Fruit fly (Drosophila melanogaster) whole organism, embryonic: Measurements from ENCODE around the gene nudC.

ENCODE experiments used
- Blimp-1 ChIP-seq: fragments of 200-800 bp; sonication (Bioruptor generic); optimal IDR thresholded peaks from 3 replicates; lab custom pipeline; 2018; ENCODE audit warnings: missing biosample characterization, missing genetic modification characterization, mild to moderate bottlenecking, moderate library complexity, missing genetic modification reagents
- CG1024 ChIP-seq: fragments of 200-800 bp; sonication (Bioruptor generic); IDR thresholded peaks from 2 replicates; pipeline ENCODE4 v1.3.6; 2022; ENCODE audit warnings: missing biosample characterization, missing genetic modification characterization
- CG11456 ChIP-seq: fragments of 200-800 bp; sonication (Bioruptor generic); IDR thresholded peaks from 3 replicates; pipeline ENCODE4 v1.3.6; 2022; ENCODE audit warnings: missing biosample characterization, missing genetic modification characterization
- CG11723 ChIP-seq: fragments of 200-800 bp; sonication (Bioruptor generic); optimal IDR thresholded peaks from 2 replicates; lab custom pipeline; 2017; ENCODE audit warnings: missing biosample characterization, mild to moderate bottlenecking, missing genetic modification characterization
- CG13894 ChIP-seq: fragments of 200-800 bp; sonication (Bioruptor generic); optimal IDR thresholded peaks from 3 replicates; lab custom pipeline; 2018; ENCODE audit warnings: missing biosample characterization, mild to moderate bottlenecking, missing genetic modification characterization, moderate library complexity
- CG18011 ChIP-seq: fragments of 200-800 bp; sonication (Bioruptor generic); optimal IDR thresholded peaks from 2 replicates; lab custom pipeline; 2017; ENCODE audit warnings: missing biosample characterization, missing genetic modification characterization, mild to moderate bottlenecking, moderate library complexity, missing genotype
- CG2712 ChIP-seq: fragments of 200-800 bp; optimal IDR thresholded peaks from 3 replicates; lab custom pipeline; 2019; ENCODE audit warnings: missing biosample characterization, mild to moderate bottlenecking, missing genetic modification characterization, moderate library complexity
- CG3163 ChIP-seq: fragments of 200-800 bp; sonication (Bioruptor generic); optimal IDR thresholded peaks from 3 replicates; lab custom pipeline; 2016; ENCODE audit warnings: missing biosample characterization, missing genetic modification characterization
- CG3281 ChIP-seq: fragments of 200-800 bp; sonication (Bioruptor generic); optimal IDR thresholded peaks from 3 replicates; lab custom pipeline; 2017; ENCODE audit warnings: missing biosample characterization, mild to moderate bottlenecking, missing genetic modification characterization
- CG3407 ChIP-seq: fragments of 200-800 bp; sonication (Bioruptor generic); optimal IDR thresholded peaks from 2 replicates; lab custom pipeline; 2018; ENCODE audit warnings: missing biosample characterization, mild to moderate bottlenecking, missing genetic modification characterization
- CG4360 ChIP-seq: fragments of 200-800 bp; sonication (Bioruptor generic); IDR thresholded peaks from 2 replicates; pipeline ENCODE4 v1.3.6; 2022; ENCODE audit warnings: missing biosample characterization, missing genetic modification characterization
- CG6272 ChIP-seq: fragments of 200-800 bp; sonication (Bioruptor generic); IDR thresholded peaks from 2 replicates; pipeline ENCODE4 v1.3.6; 2022; ENCODE audit warnings: missing biosample characterization, missing genetic modification characterization
- CG6689 ChIP-seq: fragments of 200-800 bp; sonication (Bioruptor generic); IDR thresholded peaks from 2 replicates; pipeline ENCODE4 v1.3.6; 2022; ENCODE audit warnings: missing biosample characterization, missing genetic modification characterization
- CG6765 ChIP-seq: fragments of 200-800 bp; sonication (Bioruptor generic); optimal IDR thresholded peaks from 3 replicates; lab custom pipeline; 2017; ENCODE audit warnings: missing biosample characterization, mild to moderate bottlenecking, missing genetic modification characterization
- CG7357 ChIP-seq: fragments of 200-800 bp; sonication (Bioruptor generic); IDR thresholded peaks from 3 replicates; pipeline ENCODE4 v1.3.6; 2022; ENCODE audit warnings: missing biosample characterization, missing genetic modification characterization
- CG8359 ChIP-seq: fragments of 200-800 bp; sonication (Bioruptor generic); optimal IDR thresholded peaks from 2 replicates; lab custom pipeline; 2017; ENCODE audit warnings: missing biosample characterization, mild to moderate bottlenecking, missing genetic modification characterization, borderline replicate concordance
- CoRest ChIP-seq: fragments of 200-800 bp; sonication (Bioruptor generic); optimal IDR thresholded peaks from 3 replicates; lab custom pipeline; 2018; ENCODE audit warnings: missing biosample characterization, mild to moderate bottlenecking, missing genetic modification characterization, moderate library complexity
- Deaf1 ChIP-seq: fragments of 200-800 bp; optimal IDR thresholded peaks from 3 replicates; lab custom pipeline; 2019; ENCODE audit warnings: missing biosample characterization, mild to moderate bottlenecking, missing genetic modification characterization, moderate library complexity
- Dp ChIP-seq: fragments of 200-800 bp; sonication (Bioruptor generic); optimal IDR thresholded peaks from 2 replicates; lab custom pipeline; 2018; ENCODE audit warnings: missing biosample characterization, mild to moderate bottlenecking, missing genetic modification characterization, moderate library complexity
- Drgx ChIP-seq: fragments of 200-800 bp; sonication (Bioruptor generic); IDR thresholded peaks from 2 replicates; pipeline ENCODE4 v1.3.6; 2022; ENCODE audit warnings: missing biosample characterization, missing genetic modification characterization
- HmgZ ChIP-seq: fragments of 200-800 bp; sonication (Bioruptor generic); optimal IDR thresholded peaks from 2 replicates; lab custom pipeline; 2018; ENCODE audit warnings: missing biosample characterization, mild to moderate bottlenecking, missing genetic modification characterization
- Hsf ChIP-seq: fragments of 200-800 bp; sonication (Bioruptor generic); optimal IDR thresholded peaks from 3 replicates; lab custom pipeline; 2016; ENCODE audit warnings: missing biosample characterization, missing genetic modification characterization
- Med ChIP-seq: fragments of 200-800 bp; sonication (Bioruptor generic); peaks from one replicate; lab custom pipeline; 2016; ENCODE audit warnings: missing biosample characterization, missing genetic modification characterization, mild to moderate bottlenecking, inconsistent platforms, moderate library complexity
- NC2α ChIP-seq: fragments of 200-800 bp; sonication (Bioruptor generic); optimal IDR thresholded peaks from 2 replicates; lab custom pipeline; 2016; ENCODE audit warnings: missing biosample characterization, missing genetic modification characterization
- NFAT ChIP-seq: fragments of 200-800 bp; sonication (Bioruptor generic); IDR thresholded peaks from 2 replicates; pipeline ENCODE4 v1.3.6; 2022; ENCODE audit warnings: missing biosample characterization, missing genetic modification characterization
- Tbp ChIP-seq: fragments of >200 bp; optimal IDR thresholded peaks from 2 replicates; lab custom pipeline; 2018; ENCODE audit warnings: missing biosample characterization, missing genetic modification characterization
- Xrp1 ChIP-seq: fragments of 200-800 bp; sonication (Bioruptor generic); IDR thresholded peaks from 2 replicates; pipeline ENCODE4 v1.3.6; 2022; ENCODE audit warnings: missing biosample characterization, missing genetic modification characterization
- br ChIP-seq: fragments of >200 bp; optimal IDR thresholded peaks from 2 replicates; lab custom pipeline; 2017
- bsh ChIP-seq, 2 experiments: fragments of 200-800 bp; sonication (Bioruptor generic); optimal IDR thresholded peaks; 2 replicates each; lab custom pipeline; 2017 to 2018; ENCODE audit warnings: mild to moderate bottlenecking in 2 of 2, missing biosample characterization in 2 of 2, missing genetic modification characterization in 2 of 2, moderate library complexity in 1 of 2
- chinmo ChIP-seq: fragments of 200-800 bp; sonication (Bioruptor generic); IDR thresholded peaks from 4 replicates; pipeline ENCODE4 v1.3.6; 2022; ENCODE audit warnings: missing biosample characterization, missing genetic modification characterization; ENCODE audit not compliant: partially characterized antibody
- corto ChIP-seq: fragments of 200-800 bp; sonication (Bioruptor generic); optimal IDR thresholded peaks from 2 replicates; lab custom pipeline; 2016; ENCODE audit warnings: missing biosample characterization, mild to moderate bottlenecking, missing genetic modification characterization, moderate library complexity
- crp ChIP-seq, 2 experiments: fragments of 200-800 bp; sonication (Bioruptor generic); optimal IDR thresholded peaks; 2 replicates in 1 of 2; 3 replicates in 1 of 2; lab custom pipeline; 2017; ENCODE audit warnings: missing biosample characterization in 2 of 2, missing genetic modification characterization in 2 of 2, mild to moderate bottlenecking in 1 of 2, moderate library complexity in 1 of 2
- danr ChIP-seq: fragments of 200-800 bp; sonication (Bioruptor generic); IDR thresholded peaks from 2 replicates; pipeline ENCODE4 v1.3.6; 2022; ENCODE audit warnings: missing biosample characterization, missing genetic modification characterization
- eve ChIP-seq, 2 experiments: fragments of >200 bp; optimal IDR thresholded peaks; 2 replicates each; lab custom pipeline; 2017; ENCODE audit warnings: missing biosample characterization in 2 of 2, missing genetic modification characterization in 2 of 2
- exex ChIP-seq: fragments of 200-800 bp; sonication (Bioruptor generic); optimal IDR thresholded peaks from 4 replicates; lab custom pipeline; 2018; ENCODE audit warnings: missing biosample characterization, mild to moderate bottlenecking, missing genetic modification characterization, moderate library complexity
- gcm ChIP-seq: fragments of 200-800 bp; sonication (Bioruptor generic); optimal IDR thresholded peaks from 2 replicates; lab custom pipeline; 2019; ENCODE audit warnings: missing biosample characterization, mild to moderate bottlenecking, missing genetic modification characterization, moderate library complexity
- gfzf ChIP-seq: fragments of 200-800 bp; sonication (Bioruptor generic); optimal IDR thresholded peaks from 2 replicates; lab custom pipeline; 2016; ENCODE audit warnings: missing biosample characterization, mild to moderate bottlenecking, missing genetic modification characterization, moderate library complexity
- nom ChIP-seq: fragments of 200-800 bp; sonication (Bioruptor generic); optimal IDR thresholded peaks from 2 replicates; lab custom pipeline; 2017; ENCODE audit warnings: missing biosample characterization, missing genetic modification characterization, mild to moderate bottlenecking, moderate library complexity, missing genetic modification reagents
- pnt ChIP-seq: fragments of 200-800 bp; sonication (Bioruptor generic); optimal IDR thresholded peaks from 3 replicates; lab custom pipeline; 2016; ENCODE audit warnings: missing biosample characterization, missing genetic modification characterization
- pum ChIP-seq: fragments of 200-800 bp; sonication (Bioruptor generic); optimal IDR thresholded peaks from 2 replicates; lab custom pipeline; 2016; ENCODE audit warnings: missing biosample characterization, missing genetic modification characterization
- ranshi ChIP-seq: fragments of 200-800 bp; sonication (Bioruptor generic); IDR thresholded peaks from 2 replicates; pipeline ENCODE4 v1.3.6; 2022; ENCODE audit warnings: missing biosample characterization, missing genetic modification characterization
- repo ChIP-seq: fragments of 200-800 bp; sonication (Bioruptor generic); optimal IDR thresholded peaks from 2 replicates; lab custom pipeline; 2016; ENCODE audit warnings: missing biosample characterization, missing genetic modification characterization
- sc ChIP-seq, 3 experiments: fragments of >200 bp in 2 of 3; fragments of 200-800 bp in 1 of 3; sonication (Bioruptor generic) in 1 of 3; optimal IDR thresholded peaks; 2 replicates in 2 of 3; 3 replicates in 1 of 3; lab custom pipeline; 2017; ENCODE audit warnings: mild to moderate bottlenecking in 1 of 3, missing biosample characterization in 1 of 3, missing genetic modification characterization in 1 of 3, missing genetic modification reagents in 1 of 3
- sob ChIP-seq: fragments of 200-800 bp; sonication (Bioruptor generic); IDR thresholded peaks from 2 replicates; pipeline ENCODE4 v1.3.6; 2022; ENCODE audit warnings: missing biosample characterization, missing genetic modification characterization
- tna ChIP-seq: fragments of 200-800 bp; sonication (Bioruptor generic); IDR thresholded peaks from 2 replicates; pipeline ENCODE4 v1.3.6; 2022; ENCODE audit warnings: missing biosample characterization, missing genetic modification characterization; ENCODE audit not compliant: partially characterized antibody
- vvl ChIP-seq: fragments of 200-800 bp; sonication (Bioruptor generic); IDR thresholded peaks from 2 replicates; pipeline ENCODE4 v1.3.6; 2022; ENCODE audit warnings: missing biosample characterization, missing genetic modification characterization
- zen2 ChIP-seq: fragments of 200-800 bp; sonication (Bioruptor generic); IDR thresholded peaks from 3 replicates; pipeline ENCODE4 v1.3.6; 2022; ENCODE audit warnings: missing biosample characterization, missing genetic modification characterization; ENCODE audit not compliant: partially characterized antibody

nudC gene

dm6 chr3L:16811908-16812307 is 7.1 kb downstream of the nudC start (continued):
- TF ChIP-seq HmgZ (tag; lab: Kevin White, UChicago) = no peak
- TF ChIP-seq CG4360 (GFP tag; lab: Robert Waterston, UW) = 0 out of 2 replicates have a peak, but pooled peaks have one; percentile 7
- peak; percentile 70 for TF ChIP-seq Med (GFP tag; lab: Kevin White, UChicago)
- no peak for TF ChIP-seq CG13894 (tag; lab: Kevin White, UChicago)

DNA sequence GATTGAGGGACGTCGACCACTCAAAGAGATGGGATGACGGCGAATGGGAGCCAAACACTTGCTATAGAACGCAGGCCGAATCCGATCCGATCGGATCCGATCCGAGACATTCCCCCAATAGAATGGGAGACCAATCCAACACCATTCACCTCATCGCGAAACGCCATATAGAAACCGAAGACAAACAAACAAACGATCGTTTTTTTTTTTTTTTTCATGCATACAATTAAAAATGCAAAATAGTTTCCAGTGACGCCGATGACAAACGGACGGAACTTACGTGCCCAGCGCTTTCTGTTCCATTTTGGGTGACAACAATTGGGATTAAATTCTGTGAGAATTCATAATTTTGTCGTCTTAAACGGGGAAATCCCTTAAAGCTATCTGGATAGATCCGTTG is 9.2 kb downstream of the nudC start:
- TF ChIP-seq br (lab: Kevin White, UChicago) = no peak
- TF ChIP-seq exex (tag; lab: Kevin White, UChicago) = no peak
- TF ChIP-seq zen2 (GFP tag; lab: Robert Waterston, UW) = no peak
- no peak for TF ChIP-seq pnt (GFP tag; lab: Kevin White, UChicago)
- TF ChIP-seq repo (GFP tag; lab: Kevin White, UChicago) = no peak
- peak; percentile 77; the same call in 2 of the 4 replicates for TF ChIP-seq chinmo (GFP tag; lab: Robert Waterston, UW)
- peak; percentile 70 for TF ChIP-seq vvl (GFP tag; lab: Robert Waterston, UW)
- TF ChIP-seq NFAT (GFP tag; lab: Robert Waterston, UW) = 0 out of 2 replicates have a peak, but pooled peaks have one; percentile 27
- no peak for TF ChIP-seq sob (GFP tag; lab: Robert Waterston, UW)
- TF ChIP-seq pum = no peak
- no peak for TF ChIP-seq tna (GFP tag; lab: Robert Waterston, UW)
- no peak for TF ChIP-seq Dp
- TF ChIP-seq crp (GFP tag; optimal IDR thresholded peaks at IDR 0.05; lab: Kevin White, UChicago) = no peak
- no peak for TF ChIP-seq CG8359 (GFP tag; lab: Kevin White, UChicago)
- no peak for TF ChIP-seq CG3163 (GFP tag; lab: Kevin White, UChicago)
- TF ChIP-seq Deaf1 (tag; lab: Kevin White, UChicago) = peak; percentile 12
- no peak for TF ChIP-seq gfzf (GFP tag; lab: Kevin White, UChicago)
- TF ChIP-seq, all 482 proteins: peak for 4

DNA sequence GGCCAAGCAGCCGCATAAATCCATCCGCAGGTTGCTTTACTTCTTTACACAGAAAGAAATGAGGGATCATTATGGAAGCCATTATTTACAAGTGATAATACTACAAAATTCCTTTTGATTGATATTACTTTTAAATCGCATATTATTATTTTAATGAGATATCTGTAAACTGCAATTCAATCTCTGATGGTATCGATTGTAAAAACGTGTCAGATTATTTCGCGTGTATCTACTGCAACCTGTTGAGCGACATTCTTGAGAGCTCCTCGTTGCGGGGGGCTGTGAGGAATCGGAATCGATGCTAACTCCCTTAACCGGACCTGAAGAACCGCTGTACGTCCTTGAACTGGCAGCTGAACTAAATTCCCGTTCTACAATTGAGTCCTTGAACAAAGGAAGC is 13.3 kb downstream of the nudC start:
- TF ChIP-seq CG3407 (GFP tag; lab: Kevin White, UChicago) (no peak), Hsf (no peak), CG11723 (no peak), danr (GFP tag; lab: Robert Waterston, UW) (no peak), CG18011 (GFP tag; lab: Kevin White, UChicago) (no peak), Xrp1 (GFP tag; lab: Robert Waterston, UW) (peak; percentile 24; the same call in 1 of the 2 replicates), CG3281 (GFP tag; lab: Kevin White, UChicago) (no peak), CoRest (tag; lab: Kevin White, UChicago) (no peak), sc (optimal IDR thresholded peaks at IDR 0.05; lab: Kevin White, UChicago) (no peak), sc (GFP tag; optimal IDR thresholded peaks at IDR 0.05; lab: Kevin White, UChicago) (no peak), Blimp-1 (peak; percentile 14), CG6765 (GFP tag; lab: Kevin White, UChicago) (no peak), corto (GFP tag; lab: Kevin White, UChicago) (peak; percentile 58), ranshi (GFP tag; lab: Robert Waterston, UW) (no peak), nom (peak; percentile 93), CG8359 (GFP tag; lab: Kevin White, UChicago) (no peak), Drgx (GFP tag; lab: Robert Waterston, UW) (peak; percentile 63), CG6272 (GFP tag; lab: Robert Waterston, UW) (no peak), CG1024 (GFP tag; lab: Robert Waterston, UW) (no peak), CG6689 (GFP tag; lab: Robert Waterston, UW) (0 out of 2 replicates have a peak, but pooled peaks have one; percentile 21), CG2712 (peak; percentile 9), gcm (GFP tag; lab: Kevin White, UChicago) (no peak), Med (GFP tag; lab: Kevin White, UChicago) (peak; percentile 38), CG7357 (GFP tag; lab: Robert Waterston, UW) (no peak), Tbp (GFP tag; lab: Kevin White, UChicago) (no peak), chinmo (GFP tag; lab: Robert Waterston, UW) (no peak), bsh (GFP tag; optimal IDR thresholded peaks at IDR 0.05; lab: Kevin White, UChicago) (peak; percentile 34 to 82), CG11456 (GFP tag; lab: Robert Waterston, UW) (no peak), eve (GFP tag; optimal IDR thresholded peaks at IDR 0.05; lab: Kevin White, UChicago) (no peak), NC2α (GFP tag; lab: Kevin White, UChicago) (no peak)
